Worm (Caenorhabditis elegans) whole organism, young adult: ENCODE results near the gene F48E3.2.

Source experiments
- D2030.7 ChIP-seq: fragments of 200-800 bp; sonication (Bioruptor generic); IDR thresholded peaks from 2 replicates; pipeline ENCODE4 v1.3.6; 2022; ENCODE audit warnings: missing genetic modification reagents, missing genetic modification characterization, missing compliant biosample characterization
- ceh-27 ChIP-seq: fragments of 200-800 bp; sonication (Bioruptor generic); optimal IDR thresholded peaks from 2 replicates; lab custom pipeline; 2018; ENCODE audit warnings: mild to moderate bottlenecking, missing genetic modification characterization, moderate library complexity, missing compliant biosample characterization
- hlh-26 ChIP-seq: fragments of 200-800 bp; sonication (Bioruptor generic); conservative IDR thresholded peaks from 2 replicates; pipeline ENCODE4 v1.3.6; 2022; ENCODE audit warnings: missing genetic modification reagents, missing genetic modification characterization, missing compliant biosample characterization
- hrde-1 ChIP-seq: sonication (generic microtip); optimal IDR thresholded peaks from 2 replicates; lab custom pipeline; 2016; ENCODE audit warnings: missing genetic modification characterization, mild to moderate bottlenecking, missing compliant biosample characterization, moderate library complexity, missing genotype, missing genetic modification reagents, borderline replicate concordance
- lin-26 ChIP-seq: fragments of 200-800 bp; sonication (Bioruptor generic); IDR thresholded peaks from 2 replicates; pipeline ENCODE4 v1.3.6; 2022; ENCODE audit warnings: missing genetic modification reagents, missing genetic modification characterization, missing compliant biosample characterization
- madf-3 ChIP-seq: fragments of 200-800 bp; sonication (Bioruptor generic); IDR thresholded peaks from 2 replicates; pipeline ENCODE4 v1.3.6; 2022; ENCODE audit warnings: missing genetic modification reagents, missing genetic modification characterization, missing compliant biosample characterization
- unc-62 ChIP-seq: fragments of 150-350 bp; optimal IDR thresholded peaks from 2 replicates; lab custom pipeline; 2014; ENCODE audit warnings: missing biosample characterization, missing genetic modification reagents, missing genetic modification characterization
- ztf-3 ChIP-seq: fragments of 200-800 bp; sonication (Bioruptor generic); optimal IDR thresholded peaks from 2 replicates; lab custom pipeline; 2018; ENCODE audit warnings: mild to moderate bottlenecking, missing genetic modification characterization, missing compliant biosample characterization

- peak; percentile 34; the same call in 1 of the 2 replicates for TF ChIP-seq D2030.7 (GFP tag; lab: Robert Waterston, UW)
- TF ChIP-seq unc-62 (GFP tag; lab: Kevin White, UChicago): no peak
- peak; percentile 36 for TF ChIP-seq hrde-1 (tag; lab: Kevin White, UChicago)
- TF ChIP-seq madf-3 (GFP tag; lab: Robert Waterston, UW): no peak
- TF ChIP-seq lin-26 (GFP tag; lab: Robert Waterston, UW): peak; percentile 88
- TF ChIP-seq ceh-27: no peak
- no peak for TF ChIP-seq hlh-26 (GFP tag; lab: Robert Waterston, UW)
- TF ChIP-seq ztf-3: no peak
These were observed 14.2 kb upstream of the F48E3.2 start for ce11 chrX:7507141-7507540.
